Worm (Caenorhabditis elegans): ENCODE data around the gene nlp-58.

The nlp-58 gene

ce11 chrV:9911165-9911564, 37.6 kb downstream of the nlp-58 start:
- TF ChIP-seq F57C9.4 (tag; optimal IDR thresholded peaks at IDR 0.05) = no peak
- no peak for TF ChIP-seq hsf-1 (GFP tag; IDR thresholded peaks at IDR 0.05)

- TF ChIP-seq hlh-26 (GFP tag; conservative IDR thresholded peaks at IDR 0.05) (no peak), ceh-40 (GFP tag; IDR thresholded peaks at IDR 0.05) (no peak)
Measured at ce11 chrV:9909624-9910023, 39.1 kb downstream of the nlp-58 start.

ce11 chrV:9907205-9907604, 41.5 kb downstream of the nlp-58 start:
- TF ChIP-seq D2030.7 (GFP tag; IDR thresholded peaks at IDR 0.05) (no peak), K11D2.4 (GFP tag; IDR thresholded peaks at IDR 0.05) (no peak), snpc-3.4 (tag; optimal IDR thresholded peaks at IDR 0.05) (no peak), cebp-1 (GFP tag; IDR thresholded peaks at IDR 0.05) (no peak), cebp-1 (tag; optimal IDR thresholded peaks at IDR 0.05) (no peak), madf-8 (GFP tag; conservative IDR thresholded peaks at IDR 0.05) (no peak), zim-3 (tag; optimal IDR thresholded peaks at IDR 0.05) (no peak), Y67H2A.10 (GFP tag; conservative IDR thresholded peaks at IDR 0.05) (no peak), nfyb-1 (GFP tag; IDR thresholded peaks at IDR 0.05) (no peak), sptf-2 (GFP tag; optimal IDR thresholded peaks at IDR 0.05) (no peak), athp-1 (tag; optimal IDR thresholded peaks at IDR 0.05) (no peak), F10E7.11 (tag; optimal IDR thresholded peaks at IDR 0.05) (no peak)

DNA sequence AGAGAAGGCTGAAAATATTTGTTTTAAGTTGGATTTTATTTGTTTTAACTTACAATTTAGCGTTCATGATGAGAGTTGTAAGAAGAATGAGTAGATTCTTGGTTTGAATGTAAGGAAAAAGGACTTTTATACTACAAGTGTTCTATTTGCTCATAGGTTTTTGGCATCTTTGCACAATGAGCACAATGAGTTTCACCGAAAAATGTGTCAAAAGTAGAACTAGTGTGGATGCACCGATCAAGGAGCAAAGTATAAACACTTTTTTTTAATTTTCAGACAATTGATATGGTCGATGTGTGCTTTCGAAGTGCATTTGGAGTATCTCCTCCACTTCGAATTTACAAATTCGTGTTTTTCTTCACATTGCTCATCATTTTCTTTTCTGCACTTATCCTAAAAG, 42.6 kb downstream of the nlp-58 start, which contains the start of gene fipr-11:
Gene fipr-11 (minus strand): TSS at position 101 of the 400 bp plus-strand sequence.
- no peak for TF ChIP-seq madf-10 (tag; optimal IDR thresholded peaks at IDR 0.05)

DNA sequence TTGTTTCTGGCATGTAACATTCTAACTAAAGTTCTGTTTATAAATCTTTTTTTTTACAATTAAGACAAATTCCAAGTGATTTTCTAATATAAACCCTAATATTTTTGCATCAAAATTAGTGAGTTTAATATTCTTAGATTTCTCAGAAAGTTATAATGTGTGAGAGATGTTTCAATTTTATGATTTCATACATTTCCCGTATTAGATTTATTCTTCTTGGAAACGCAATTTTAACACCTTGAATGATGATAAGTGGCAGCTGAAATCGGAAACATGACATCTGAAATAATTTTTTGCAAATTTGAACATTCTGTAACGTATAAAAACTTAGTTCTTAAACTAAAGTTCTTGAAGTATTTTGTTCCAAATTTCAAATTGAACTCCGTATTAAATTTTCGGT, 47.6 kb downstream of the nlp-58 start:
- TF ChIP-seq sptf-2 (GFP tag; optimal IDR thresholded peaks at IDR 0.05) = no peak
- no peak for TF ChIP-seq nhr-80 (tag; optimal IDR thresholded peaks at IDR 0.05)
- TF ChIP-seq T07F8.4 (tag; optimal IDR thresholded peaks at IDR 0.05) = no peak
- TF ChIP-seq akir-1 (GFP tag; optimal IDR thresholded peaks at IDR 0.05) = no peak
- no peak for TF ChIP-seq snpc-3.4 (tag; optimal IDR thresholded peaks at IDR 0.05)
- no peak for TF ChIP-seq madf-8 (GFP tag; conservative IDR thresholded peaks at IDR 0.05)
- TF ChIP-seq snpc-1.1 (tag; optimal IDR thresholded peaks at IDR 0.05; ENCODE audit: insufficient read depth) = no peak
- TF ChIP-seq hmg-1.2 (GFP tag; IDR thresholded peaks at IDR 0.05) = no peak
- no peak for TF ChIP-seq attf-6 (GFP tag; IDR thresholded peaks at IDR 0.05)
- no peak for TF ChIP-seq F33H1.4 (GFP tag; IDR thresholded peaks at IDR 0.05)

DNA sequence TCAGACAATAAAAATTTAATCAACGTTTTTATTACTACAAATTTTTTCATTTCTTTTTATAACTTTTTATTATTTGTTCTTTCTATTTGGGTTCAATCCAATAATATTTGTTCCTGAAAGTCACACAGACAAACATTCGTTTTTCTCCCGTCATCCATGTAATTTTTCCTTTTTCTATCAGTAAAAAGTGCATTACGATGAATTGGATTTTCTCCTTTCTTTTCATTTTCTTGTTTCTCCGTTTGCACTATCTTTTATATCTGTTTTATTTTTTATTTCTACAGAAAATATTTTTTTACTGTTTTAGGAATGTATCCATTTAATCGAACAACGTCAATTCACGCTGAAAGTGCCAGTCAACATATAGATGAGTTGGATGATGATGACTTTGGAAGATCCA, 49.5 kb downstream of the nlp-58 start, which contains the start of gene egl-47:
Gene egl-47 (plus strand): TSS at position 301 of the 400 bp plus-strand sequence.
- no peak for TF ChIP-seq lin-26 (GFP tag; IDR thresholded peaks at IDR 0.05)
- TF ChIP-seq rcor-1 (GFP tag; IDR thresholded peaks at IDR 0.05) = no peak
- TF ChIP-seq K11D2.4 (GFP tag; IDR thresholded peaks at IDR 0.05) = no peak
- TF ChIP-seq gei-17 (GFP tag; optimal IDR thresholded peaks at IDR 0.05) = no peak
- no peak for TF ChIP-seq ztf-28 (GFP tag; IDR thresholded peaks at IDR 0.05)
- TF ChIP-seq mxl-1 (tag; optimal IDR thresholded peaks at IDR 0.05) = no peak
- TF ChIP-seq rec-8 (tag; optimal IDR thresholded peaks at IDR 0.05) = no peak
- TF ChIP-seq Y56A3A.18 (GFP tag; IDR thresholded peaks at IDR 0.05) = no peak
- no peak for TF ChIP-seq repo-1 (tag; optimal IDR thresholded peaks at IDR 0.05)
- TF ChIP-seq F22D6.2 (tag; optimal IDR thresholded peaks at IDR 0.05) = no peak
- no peak for TF ChIP-seq rpc-1 (optimal IDR thresholded peaks at IDR 0.05)
- no peak for TF ChIP-seq rpc-1 (tag; optimal IDR thresholded peaks at IDR 0.05)
- TF ChIP-seq lsy-27 (tag; optimal IDR thresholded peaks at IDR 0.05; ENCODE audit: borderline replicate concordance, insufficient read depth) = no peak
- TF ChIP-seq hsf-1 (GFP tag; IDR thresholded peaks at IDR 0.05) = no peak
- TF ChIP-seq die-1 (tag; optimal IDR thresholded peaks at IDR 0.05) = no peak
- TF ChIP-seq ceh-40 (GFP tag; IDR thresholded peaks at IDR 0.05) = no peak
- no peak for TF ChIP-seq Y67H2A.10 (GFP tag; conservative IDR thresholded peaks at IDR 0.05)
- TF ChIP-seq dox-1 (GFP tag; IDR thresholded peaks at IDR 0.05) = no peak
- no peak for TF ChIP-seq let-607 (tag; optimal IDR thresholded peaks at IDR 0.05)
